Worm (Caenorhabditis elegans) whole organism, midembryonic: Measurements from ENCODE around the gene mig-5.

ENCODE experiments used
- T22C8.4 ChIP-seq: fragments of 200-800 bp; sonication (Bioruptor generic); IDR thresholded peaks from 2 replicates; pipeline ENCODE4 v1.3.6; 2022; ENCODE audit warnings: missing genetic modification characterization, missing compliant biosample characterization
- cog-1 ChIP-seq: sonication (generic microtip); optimal IDR thresholded peaks from 2 replicates; lab custom pipeline; 2016; ENCODE audit warnings: missing genetic modification characterization, missing compliant biosample characterization
- flt-1 ChIP-seq: fragments of 200-800 bp; sonication (Bioruptor generic); IDR thresholded peaks from 2 replicates; pipeline ENCODE4 v1.3.6; 2022; ENCODE audit warnings: missing genetic modification characterization, missing compliant biosample characterization
- klf-2 ChIP-seq: fragments of 200-800 bp; sonication (Bioruptor generic); conservative IDR thresholded peaks from 2 replicates; pipeline ENCODE4 v1.3.6; 2022; ENCODE audit warnings: missing genetic modification reagents, missing genetic modification characterization, missing compliant biosample characterization
- med-1 ChIP-seq: sonication (generic microtip); optimal IDR thresholded peaks from 2 replicates; lab custom pipeline; 2017; ENCODE audit warnings: missing genetic modification characterization, mild to moderate bottlenecking, missing compliant biosample characterization, antibody characterized with exemption, missing genetic modification reagents; ENCODE audit not compliant: insufficient read depth
- ref-1 ChIP-seq: fragments of 200-800 bp; sonication (Bioruptor generic); conservative IDR thresholded peaks from 2 replicates; pipeline ENCODE4 v1.3.6; 2022; ENCODE audit warnings: missing genetic modification reagents, missing genetic modification characterization, missing compliant biosample characterization
- tab-1 ChIP-seq: fragments of 200-800 bp; sonication (Bioruptor generic); IDR thresholded peaks from 2 replicates; pipeline ENCODE4 v1.3.6; 2022; ENCODE audit warnings: missing genetic modification characterization, missing compliant biosample characterization
- ztf-23 ChIP-seq: fragments of 200-800 bp; sonication (Bioruptor generic); IDR thresholded peaks from 2 replicates; pipeline ENCODE4 v1.3.6; 2022; ENCODE audit warnings: missing genetic modification reagents, missing genetic modification characterization, missing compliant biosample characterization
- ztf-29 ChIP-seq: fragments of 200-800 bp; sonication (Bioruptor generic); IDR thresholded peaks from 2 replicates; pipeline ENCODE4 v1.3.6; 2022; ENCODE audit warnings: missing genetic modification reagents, missing genetic modification characterization, missing compliant biosample characterization

mig-5 gene

ce11 chrII:8152711-8153325, 32.0 kb downstream of the mig-5 start:
- TF ChIP-seq tab-1 (GFP tag; lab: Robert Waterston, UW): no peak
- no peak for TF ChIP-seq ztf-29 (GFP tag; lab: Robert Waterston, UW)
- TF ChIP-seq cog-1 (tag; lab: Kevin White, UChicago): no peak
- TF ChIP-seq med-1: no peak
- TF ChIP-seq T22C8.4: no peak
- TF ChIP-seq flt-1 (GFP tag; lab: Robert Waterston, UW): no peak
- TF ChIP-seq ztf-23 (GFP tag; lab: Robert Waterston, UW): no peak
- TF ChIP-seq klf-2 (GFP tag; lab: Robert Waterston, UW): no peak
- no peak for TF ChIP-seq ref-1 (GFP tag; lab: Robert Waterston, UW)

ce11 chrII:8149930-8150329, 34.9 kb downstream of the mig-5 start, which contains the start of gene F10B5.3:
Gene F10B5.3, minus strand, starts transcription at chrII:8150030.
- TF ChIP-seq tab-1 (GFP tag; lab: Robert Waterston, UW): no peak
- no peak for TF ChIP-seq ztf-23 (GFP tag; lab: Robert Waterston, UW)
- no peak for TF ChIP-seq med-1
- TF ChIP-seq ztf-29 (GFP tag; lab: Robert Waterston, UW): no peak

- TF ChIP-seq med-1 (no peak), ztf-23 (GFP tag; lab: Robert Waterston, UW) (no peak), ref-1 (GFP tag; lab: Robert Waterston, UW) (no peak), klf-2 (GFP tag; lab: Robert Waterston, UW) (no peak), T22C8.4 (no peak), cog-1 (tag; lab: Kevin White, UChicago) (no peak), tab-1 (GFP tag; lab: Robert Waterston, UW) (no peak), flt-1 (GFP tag; lab: Robert Waterston, UW) (no peak), ztf-29 (GFP tag; lab: Robert Waterston, UW) (no peak)
These were observed 40.3 kb downstream of the mig-5 start, which contains the start of gene F10B5.2 for ce11 chrII:8144543-8144942. Gene F10B5.2, plus strand, starts transcription at chrII:8144762.

- TF ChIP-seq ztf-29 (GFP tag; lab: Robert Waterston, UW): no peak
These were observed 41.4 kb downstream of the mig-5 start, which contains the start of the genes ints-11 and rpl-10 for ce11 chrII:8143278-8143931. Gene ints-11, minus strand, starts transcription at chrII:8143478. Gene rpl-10, plus strand, starts transcription at chrII:8143881.

ce11 chrII:8141135-8141534, 43.7 kb downstream of the mig-5 start:
- no peak for TF ChIP-seq ref-1 (GFP tag; lab: Robert Waterston, UW)
- TF ChIP-seq klf-2 (GFP tag; lab: Robert Waterston, UW): no peak
- no peak for TF ChIP-seq tab-1 (GFP tag; lab: Robert Waterston, UW)
- TF ChIP-seq ztf-23 (GFP tag; lab: Robert Waterston, UW): no peak

ce11 chrII:8138015-8138546, 46.7 kb downstream of the mig-5 start, which contains the start of gene cdc-48.2:
Gene cdc-48.2, plus strand, starts transcription at chrII:8138496.
- TF ChIP-seq tab-1 (GFP tag; lab: Robert Waterston, UW) (no peak), ztf-29 (GFP tag; lab: Robert Waterston, UW) (no peak), med-1 (no peak), ref-1 (GFP tag; lab: Robert Waterston, UW) (no peak), klf-2 (GFP tag; lab: Robert Waterston, UW) (no peak), flt-1 (GFP tag; lab: Robert Waterston, UW) (no peak), ztf-23 (GFP tag; lab: Robert Waterston, UW) (no peak), T22C8.4 (no peak), cog-1 (tag; lab: Kevin White, UChicago) (no peak)

ce11 chrII:8137379-8137778, 47.4 kb downstream of the mig-5 start:
- peak; percentile 32 for TF ChIP-seq cog-1 (tag; lab: Kevin White, UChicago)
- no peak for TF ChIP-seq ref-1 (GFP tag; lab: Robert Waterston, UW)
- no peak for TF ChIP-seq med-1
- 0 out of 2 replicates have a peak, but pooled peaks have one; percentile 32 for TF ChIP-seq ztf-23 (GFP tag; lab: Robert Waterston, UW)
- no peak for TF ChIP-seq klf-2 (GFP tag; lab: Robert Waterston, UW)

ce11 chrII:8136818-8137217, 48.0 kb downstream of the mig-5 start, which contains the start of gene ctns-1:
Gene ctns-1, minus strand, starts transcription at chrII:8136918.
- no peak for TF ChIP-seq flt-1 (GFP tag; lab: Robert Waterston, UW)
- TF ChIP-seq ztf-29 (GFP tag; lab: Robert Waterston, UW): no peak
- no peak for TF ChIP-seq cog-1 (tag; lab: Kevin White, UChicago)
- TF ChIP-seq tab-1 (GFP tag; lab: Robert Waterston, UW): no peak
- no peak for TF ChIP-seq med-1
- no peak for TF ChIP-seq T22C8.4
- no peak for TF ChIP-seq ref-1 (GFP tag; lab: Robert Waterston, UW)
- no peak for TF ChIP-seq ztf-23 (GFP tag; lab: Robert Waterston, UW)
- no peak for TF ChIP-seq klf-2 (GFP tag; lab: Robert Waterston, UW)

ce11 chrII:8135953-8136352, 48.9 kb downstream of the mig-5 start:
- no peak for TF ChIP-seq ref-1 (GFP tag; lab: Robert Waterston, UW)
- no peak for TF ChIP-seq T22C8.4
- TF ChIP-seq ztf-29 (GFP tag; lab: Robert Waterston, UW): no peak
- TF ChIP-seq cog-1 (tag; lab: Kevin White, UChicago): no peak
- no peak for TF ChIP-seq tab-1 (GFP tag; lab: Robert Waterston, UW)
- no peak for TF ChIP-seq med-1
- no peak for TF ChIP-seq klf-2 (GFP tag; lab: Robert Waterston, UW)
- TF ChIP-seq flt-1 (GFP tag; lab: Robert Waterston, UW): no peak
- TF ChIP-seq ztf-23 (GFP tag; lab: Robert Waterston, UW): no peak
